Fruit fly (Drosophila melanogaster) whole organism, wandering third instar larva: Measurements from ENCODE around the gene sgg.

Experiments used
- Abd-B ChIP-seq: fragments of >200 bp; optimal IDR thresholded peaks from 2 replicates; lab custom pipeline; 2017; ENCODE audit warnings: missing biosample characterization, missing genetic modification characterization
- CG32264 ChIP-seq: fragments of 200-800 bp; sonication (Bioruptor generic); optimal IDR thresholded peaks from 2 replicates; lab custom pipeline; 2016; ENCODE audit warnings: missing biosample characterization, missing genetic modification characterization
- CG9705 ChIP-seq: fragments of 200-800 bp; sonication (Bioruptor generic); optimal IDR thresholded peaks from 2 replicates; lab custom pipeline; 2018; ENCODE audit warnings: missing biosample characterization, mild to moderate bottlenecking, missing genetic modification characterization
- CrebA ChIP-seq: fragments of 200-800 bp; sonication (Bioruptor generic); optimal IDR thresholded peaks from 2 replicates; lab custom pipeline; 2016; ENCODE audit warnings: missing biosample characterization, mild to moderate bottlenecking, missing genetic modification characterization, borderline replicate concordance
- Dfd ChIP-seq: fragments of >200 bp; optimal IDR thresholded peaks from 2 replicates; lab custom pipeline; 2017; ENCODE audit warnings: missing biosample characterization, missing genetic modification characterization
- Dif ChIP-seq: fragments of 200-275, 200-300 bp; sonication (Bioruptor generic); optimal IDR thresholded peaks from 2 replicates; lab custom pipeline; 2018; ENCODE audit warnings: missing biosample characterization, missing genetic modification characterization; ENCODE audit not compliant: partially characterized antibody
- GATAd ChIP-seq: sonication (Bioruptor generic); optimal IDR thresholded peaks from 2 replicates; lab custom pipeline; 2016; ENCODE audit warnings: missing biosample characterization, missing genetic modification characterization
- HLH106 ChIP-seq: fragments of 200-800 bp; optimal IDR thresholded peaks from 3 replicates; lab custom pipeline; 2019; ENCODE audit warnings: missing biosample characterization, mild to moderate bottlenecking, missing genetic modification characterization, moderate library complexity
- Hnf4 ChIP-seq: fragments of 200-800 bp; sonication (Bioruptor generic); optimal IDR thresholded peaks from 2 replicates; lab custom pipeline; 2016; ENCODE audit warnings: missing biosample characterization, mild to moderate bottlenecking, missing genetic modification characterization
- Hr78 ChIP-seq: fragments of >200 bp; optimal IDR thresholded peaks from 2 replicates; lab custom pipeline; 2017; ENCODE audit warnings: missing biosample characterization, missing genetic modification characterization
- Hr83 ChIP-seq: fragments of 200-300 bp; sonication (Bioruptor generic); optimal IDR thresholded peaks from 2 replicates; lab custom pipeline; 2016; ENCODE audit warnings: missing biosample characterization, mild to moderate bottlenecking, missing genetic modification characterization, moderate library complexity; ENCODE audit not compliant: poor library complexity, severe bottlenecking
- Jra ChIP-seq: sonication (Bioruptor generic); optimal IDR thresholded peaks from 2 replicates; lab custom pipeline; 2016; ENCODE audit warnings: missing biosample characterization, missing genetic modification characterization
- Mio ChIP-seq: sonication (Bioruptor generic); optimal IDR thresholded peaks from 2 replicates; lab custom pipeline; 2016; ENCODE audit warnings: missing biosample characterization, missing genetic modification characterization
- Myc ChIP-seq: fragments of >200 bp; optimal IDR thresholded peaks from 2 replicates; lab custom pipeline; 2017
- N ChIP-seq: fragments of >200 bp; optimal IDR thresholded peaks from 2 replicates; lab custom pipeline; 2018; ENCODE audit warnings: missing biosample characterization, missing external identifiers, missing genetic modification characterization
- OdsH ChIP-seq: fragments of 200-800 bp; sonication (Bioruptor generic); optimal IDR thresholded peaks from 2 replicates; lab custom pipeline; 2016; ENCODE audit warnings: missing biosample characterization, mild to moderate bottlenecking, missing genetic modification characterization
- Rel ChIP-seq, 2 experiments: fragments of 200-800 bp; sonication (Bioruptor generic) in 1 of 2; optimal IDR thresholded peaks; 2 replicates in 1 of 2; 3 replicates in 1 of 2; lab custom pipeline; 2016 to 2019; ENCODE audit warnings: mild to moderate bottlenecking in 2 of 2, missing biosample characterization in 2 of 2, missing genetic modification characterization in 2 of 2, moderate library complexity in 1 of 2
- Sp1 ChIP-seq: fragments of 200-800 bp; sonication (Bioruptor generic); optimal IDR thresholded peaks from 3 replicates; lab custom pipeline; 2019; ENCODE audit warnings: missing biosample characterization, mild to moderate bottlenecking, missing genetic modification characterization, moderate library complexity
- Vsx2 ChIP-seq: fragments of 200-300, 225-300 bp; sonication (Bioruptor generic); optimal IDR thresholded peaks from 2 replicates; lab custom pipeline; 2018; ENCODE audit warnings: missing biosample characterization, missing genetic modification characterization; ENCODE audit not compliant: partially characterized antibody
- br ChIP-seq: fragments of 200-800 bp; sonication (Bioruptor generic); optimal IDR thresholded peaks from 2 replicates; lab custom pipeline; 2016; ENCODE audit warnings: missing biosample characterization, missing genetic modification characterization
- brk ChIP-seq: fragments of 200-800 bp; sonication (Bioruptor generic); optimal IDR thresholded peaks from 2 replicates; lab custom pipeline; 2016; ENCODE audit warnings: missing biosample characterization, mild to moderate bottlenecking, missing genetic modification characterization
- dl ChIP-seq, 2 experiments: fragments of 175-275, 200-275 bp in 1 of 2; fragments of 200-275 bp in 1 of 2; sonication (Bioruptor generic); optimal IDR thresholded peaks; lab custom pipeline; 2018; ENCODE audit warnings: mild to moderate bottlenecking in 2 of 2, missing biosample characterization in 2 of 2, missing genetic modification characterization in 2 of 2, moderate library complexity in 2 of 2; ENCODE audit not compliant: partially characterized antibody in 2 of 2, insufficient read depth in 1 of 2
- dmrt93B ChIP-seq: fragments of 200-800 bp; sonication (Bioruptor generic); optimal IDR thresholded peaks from 2 replicates; lab custom pipeline; 2018; ENCODE audit warnings: missing biosample characterization, mild to moderate bottlenecking, missing genetic modification characterization
- dsf ChIP-seq: sonication (Bioruptor generic); optimal IDR thresholded peaks from 2 replicates; lab custom pipeline; 2016; ENCODE audit warnings: missing biosample characterization, missing genetic modification characterization, borderline replicate concordance
- ey ChIP-seq: fragments of 200-800 bp; sonication (Bioruptor generic); optimal IDR thresholded peaks from 2 replicates; lab custom pipeline; 2016; ENCODE audit warnings: missing biosample characterization, missing genetic modification characterization
- foxo ChIP-seq, 2 experiments: fragments of 200-800 bp; sonication (Bioruptor generic); optimal IDR thresholded peaks; 2 replicates in 1 of 2; 3 replicates in 1 of 2; lab custom pipeline; 2016 to 2017; ENCODE audit warnings: missing biosample characterization in 2 of 2, missing genetic modification characterization in 2 of 2
- fru ChIP-seq: fragments of 200-800 bp; sonication (Bioruptor generic); optimal IDR thresholded peaks from 3 replicates; lab custom pipeline; 2016; ENCODE audit warnings: missing biosample characterization, mild to moderate bottlenecking, missing genetic modification characterization
- h ChIP-seq: fragments of 200-800 bp; sonication (Bioruptor generic); optimal IDR thresholded peaks from 3 replicates; lab custom pipeline; 2016; ENCODE audit warnings: missing biosample characterization, mild to moderate bottlenecking, missing genetic modification characterization
- jim ChIP-seq: fragments of 175-275, 200-325 bp; sonication (Bioruptor generic); optimal IDR thresholded peaks from 2 replicates; lab custom pipeline; 2016; ENCODE audit warnings: missing biosample characterization, mild to moderate bottlenecking, missing genetic modification characterization
- lola ChIP-seq: fragments of >200 bp; optimal IDR thresholded peaks from 2 replicates; lab custom pipeline; 2017; ENCODE audit warnings: missing biosample characterization, missing genetic modification characterization
- pan ChIP-seq: fragments of >200 bp; optimal IDR thresholded peaks from 2 replicates; lab custom pipeline; 2017
- psq ChIP-seq: fragments of 200-800 bp; sonication (Bioruptor generic); optimal IDR thresholded peaks from 3 replicates; lab custom pipeline; 2017; ENCODE audit warnings: missing biosample characterization, mild to moderate bottlenecking, missing genetic modification characterization, moderate library complexity
- sage ChIP-seq: fragments of 200-800 bp; sonication (Bioruptor generic); optimal IDR thresholded peaks from 2 replicates; lab custom pipeline; 2016; ENCODE audit warnings: missing biosample characterization, mild to moderate bottlenecking, missing genetic modification characterization
- tai ChIP-seq: sonication (Bioruptor generic); optimal IDR thresholded peaks from 2 replicates; lab custom pipeline; 2016; ENCODE audit warnings: missing biosample characterization, missing genetic modification characterization
- usp ChIP-seq: fragments of >200 bp; optimal IDR thresholded peaks from 2 replicates; lab custom pipeline; 2017; ENCODE audit warnings: missing biosample characterization, missing genetic modification characterization
- woc ChIP-seq: sonication (Bioruptor generic); optimal IDR thresholded peaks from 2 replicates; lab custom pipeline; 2016; ENCODE audit warnings: missing biosample characterization, mild to moderate bottlenecking, missing genetic modification characterization

sgg gene

DNA sequence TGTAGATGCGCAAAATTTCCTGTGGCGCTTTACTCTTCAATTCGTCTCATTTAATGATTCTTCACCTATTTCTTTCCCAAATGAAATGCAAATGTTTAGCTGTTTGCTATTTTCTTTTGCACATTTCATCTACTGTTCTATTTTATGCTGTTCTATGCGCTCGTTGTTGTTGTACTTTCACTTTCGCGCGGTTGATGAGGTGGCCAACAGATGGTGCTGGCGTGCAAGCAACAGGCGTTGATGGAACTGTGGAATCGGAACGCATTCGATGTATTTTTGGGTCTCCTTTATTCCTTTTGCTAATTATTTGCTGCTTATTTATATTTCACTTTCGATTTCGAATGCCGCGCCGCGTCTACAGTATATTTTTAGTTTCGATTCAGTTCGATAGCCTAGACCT lies 22.2 kb downstream of the sgg start:
- TF ChIP-seq Abd-B (GFP tag; lab: Kevin White, UChicago) (no peak), Vsx2 (GFP tag; lab: Kevin White, UChicago) (no peak), Mio (GFP tag; lab: Kevin White, UChicago) (no peak), fru (GFP tag; lab: Kevin White, UChicago) (no peak), pan (lab: Kevin White, UChicago) (no peak), HLH106 (tag; lab: Kevin White, UChicago) (no peak), ey (GFP tag; lab: Kevin White, UChicago) (no peak), woc (GFP tag; lab: Kevin White, UChicago) (no peak), usp (no peak), Jra (GFP tag; lab: Kevin White, UChicago) (no peak), psq (GFP tag; lab: Kevin White, UChicago) (no peak), Hnf4 (GFP tag; lab: Kevin White, UChicago) (no peak), GATAd (GFP tag; lab: Kevin White, UChicago) (no peak), CrebA (no peak), dl (GFP tag; optimal IDR thresholded peaks at IDR 0.05; lab: Kevin White, UChicago; ENCODE audit: insufficient read depth in 1 of 2, partially characterized antibody in 2 of 2) (no peak), Hr83 (GFP tag; lab: Kevin White, UChicago) (no peak), Dfd (GFP tag; lab: Kevin White, UChicago) (no peak), tai (GFP tag; lab: Kevin White, UChicago) (no peak), Myc (no peak), Sp1 (GFP tag; lab: Kevin White, UChicago) (no peak)

DNA sequence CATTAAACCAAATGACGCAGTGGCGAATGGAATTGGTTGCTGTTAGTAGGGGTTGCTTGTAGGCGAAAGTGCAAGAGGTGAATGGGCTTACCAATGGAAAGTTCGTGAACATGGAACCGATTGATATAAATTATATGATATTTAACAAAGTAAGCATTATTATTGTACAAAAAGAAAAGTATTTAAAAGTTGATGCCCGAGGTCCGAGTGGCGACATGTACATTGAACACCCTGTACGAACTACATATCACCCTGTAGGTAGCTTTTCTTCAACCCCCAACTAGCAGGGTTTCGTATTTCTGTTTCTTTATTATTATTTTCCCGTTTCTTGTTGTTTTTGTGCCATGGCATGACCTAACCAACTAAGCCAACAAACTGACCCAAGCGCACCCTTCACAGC lies 23.5 kb downstream of the sgg start:
- no peak for TF ChIP-seq Hr83 (GFP tag; lab: Kevin White, UChicago)
- TF ChIP-seq Dif: no peak
- no peak for TF ChIP-seq GATAd (GFP tag; lab: Kevin White, UChicago)
- TF ChIP-seq CG9705: no peak
- TF ChIP-seq h (GFP tag; lab: Kevin White, UChicago): no peak
- TF ChIP-seq woc (GFP tag; lab: Kevin White, UChicago): no peak
- no peak for TF ChIP-seq Hnf4 (GFP tag; lab: Kevin White, UChicago)
- no peak for TF ChIP-seq dmrt93B (GFP tag; lab: Kevin White, UChicago)
- TF ChIP-seq CG32264 (GFP tag; lab: Kevin White, UChicago): no peak
- TF ChIP-seq HLH106 (tag; lab: Kevin White, UChicago): no peak
- TF ChIP-seq pan (lab: Kevin White, UChicago): no peak
- no peak for TF ChIP-seq Mio (GFP tag; lab: Kevin White, UChicago)
- no peak for TF ChIP-seq OdsH
- no peak for TF ChIP-seq brk
- no peak for TF ChIP-seq sage (GFP tag; lab: Kevin White, UChicago)

DNA sequence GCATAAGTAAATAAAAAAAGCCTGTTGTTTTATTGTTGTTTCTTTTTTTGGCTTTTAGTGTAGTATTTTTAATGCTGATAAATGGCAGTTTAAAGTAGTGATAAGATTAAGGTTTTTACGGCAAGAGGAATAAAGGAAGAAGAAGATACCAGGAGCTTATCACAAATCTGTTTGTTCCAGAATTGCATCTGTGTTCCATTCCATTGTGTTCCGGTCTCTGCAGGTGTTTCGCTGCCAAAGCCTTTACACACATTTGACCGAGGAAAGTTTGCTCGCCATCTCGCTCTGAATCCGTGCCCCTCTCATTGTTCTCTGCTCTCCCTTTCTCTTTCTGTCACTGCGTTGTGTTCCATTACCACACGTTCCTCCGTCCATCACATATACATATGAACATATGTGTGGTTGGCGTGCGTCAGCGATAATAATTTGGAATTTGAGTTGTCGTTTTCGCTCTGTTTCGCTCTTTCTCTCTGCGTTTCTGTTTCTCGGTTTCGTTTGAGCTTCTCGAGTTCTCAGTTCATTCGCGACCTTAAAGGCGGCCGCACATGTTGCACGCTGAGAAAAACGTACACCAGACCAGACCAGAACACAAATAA lies 24.6 kb downstream of the sgg start:
- TF ChIP-seq N (GFP tag; lab: Kevin White, UChicago): no peak
- no peak for TF ChIP-seq lola (GFP tag; lab: Kevin White, UChicago)
- TF ChIP-seq h (GFP tag; lab: Kevin White, UChicago): peak; percentile 75
- TF ChIP-seq CG9705: no peak
- no peak for TF ChIP-seq pan (lab: Kevin White, UChicago)
- TF ChIP-seq dl (GFP tag; optimal IDR thresholded peaks at IDR 0.05; lab: Kevin White, UChicago; ENCODE audit: insufficient read depth in 1 of 2, partially characterized antibody in 2 of 2): peak; percentile 10 to 62
- peak; percentile 82 for TF ChIP-seq Dif
- no peak for TF ChIP-seq HLH106 (tag; lab: Kevin White, UChicago)
- TF ChIP-seq CrebA: peak; percentile 80
- no peak for TF ChIP-seq sage (GFP tag; lab: Kevin White, UChicago)
- no peak for TF ChIP-seq woc (GFP tag; lab: Kevin White, UChicago)
- no peak for TF ChIP-seq Dfd (GFP tag; lab: Kevin White, UChicago)
- TF ChIP-seq dsf: no peak
- no peak for TF ChIP-seq OdsH
- TF ChIP-seq jim: no peak
- peak; percentile 72 for TF ChIP-seq Jra (GFP tag; lab: Kevin White, UChicago)
- TF ChIP-seq br (GFP tag; lab: Kevin White, UChicago): peak; percentile 11
- TF ChIP-seq usp: no peak
- TF ChIP-seq Vsx2 (GFP tag; lab: Kevin White, UChicago): peak; percentile 56
- TF ChIP-seq dmrt93B (GFP tag; lab: Kevin White, UChicago): no peak
- TF ChIP-seq foxo (GFP tag; optimal IDR thresholded peaks at IDR 0.05; lab: Kevin White, UChicago): peak in 1 of 2 experiments; percentile 20
- peak; percentile 13 for TF ChIP-seq Sp1 (GFP tag; lab: Kevin White, UChicago)
- no peak for TF ChIP-seq Rel (GFP tag; optimal IDR thresholded peaks at IDR 0.05; lab: Kevin White, UChicago)
- TF ChIP-seq Rel (tag; optimal IDR thresholded peaks at IDR 0.05; lab: Kevin White, UChicago): peak; percentile 59
- no peak for TF ChIP-seq Hr78 (GFP tag; lab: Kevin White, UChicago)
- TF ChIP-seq psq (GFP tag; lab: Kevin White, UChicago): peak; percentile 72
- TF ChIP-seq ey (GFP tag; lab: Kevin White, UChicago): no peak
- no peak for TF ChIP-seq Hnf4 (GFP tag; lab: Kevin White, UChicago)
- peak; percentile 12 for TF ChIP-seq fru (GFP tag; lab: Kevin White, UChicago)
- peak; percentile 22 for TF ChIP-seq Hr83 (GFP tag; lab: Kevin White, UChicago)
- TF ChIP-seq Mio (GFP tag; lab: Kevin White, UChicago): no peak
- no peak for TF ChIP-seq GATAd (GFP tag; lab: Kevin White, UChicago)
- no peak for TF ChIP-seq tai (GFP tag; lab: Kevin White, UChicago)
- TF ChIP-seq CG32264 (GFP tag; lab: Kevin White, UChicago): no peak
